Worm (Caenorhabditis elegans): Measurements from ENCODE around the gene srh-76.

DNA sequence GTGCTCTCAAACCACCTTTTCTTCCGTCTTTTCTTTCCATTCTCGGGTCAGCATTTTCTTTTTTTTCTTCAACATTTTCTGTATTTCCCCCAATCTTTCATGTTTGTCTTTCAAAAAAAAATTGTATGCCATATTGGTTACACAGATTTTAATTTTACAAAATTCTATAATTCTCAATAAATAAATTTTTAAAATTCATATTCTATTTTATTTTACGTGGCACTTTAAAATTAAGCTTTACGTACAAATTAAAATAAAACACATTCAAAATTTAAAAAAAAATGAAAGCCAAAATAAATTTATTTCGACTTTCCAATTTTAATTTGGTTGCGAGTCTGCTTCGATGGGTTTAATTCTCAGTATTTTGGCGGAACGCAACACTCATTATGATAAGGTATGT, 28.2 kb upstream of the srh-76 start, which contains the start of gene ZC250.5:
- no peak for TF ChIP-seq him-1 (tag; optimal IDR thresholded peaks at IDR 0.05)
- TF ChIP-seq dao-5 (tag; optimal IDR thresholded peaks at IDR 0.05) = no peak
- no peak for TF ChIP-seq W03F9.2 (tag; optimal IDR thresholded peaks at IDR 0.05)
